Comparison of ENCODE assay signal across 1 fruit fly cellular context in the genomic region with DNA sequence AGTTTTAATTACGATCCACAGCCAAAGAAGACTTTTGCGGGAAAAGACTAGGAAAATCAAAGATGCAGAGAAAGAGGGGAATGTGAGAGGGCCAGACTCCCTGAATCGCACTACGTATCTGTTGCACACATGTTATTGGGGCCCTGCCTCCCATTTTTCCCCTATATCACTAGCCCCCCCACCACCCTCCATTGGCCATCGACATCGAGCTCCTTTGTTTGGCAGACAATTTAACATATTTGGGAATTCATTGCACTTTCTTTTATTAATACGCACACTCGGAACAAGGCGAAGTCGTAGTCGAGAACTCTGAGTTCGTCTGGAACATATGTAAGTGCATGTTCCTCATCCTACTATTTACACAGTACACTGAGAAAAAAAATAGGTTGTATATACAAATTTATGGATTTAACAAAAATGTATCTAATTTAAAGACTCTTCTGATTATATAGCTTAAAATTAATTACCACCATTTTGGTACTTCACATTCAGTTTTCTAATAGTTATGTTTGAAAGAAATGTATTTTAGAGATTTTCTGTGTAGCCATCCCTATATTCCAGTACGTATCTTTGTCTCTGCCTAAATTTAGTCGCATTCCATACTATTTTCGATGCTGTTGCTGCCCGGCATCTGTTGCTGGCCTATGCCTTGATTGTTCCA.
TF ChIP-seq lines count a peak whose summit lies in the region.

No protein-coding gene starts in this region.

TF ChIP-seq in whole organism, embryonic, 481 proteins besides CTCF, POLR2A, EP300 and RAD21 (continued from another document and continues in another):
- TF ChIP-seq CG2875 (GFP tag; optimal IDR thresholded peaks at IDR 0.05; lab: Kevin White, UChicago) = peak; percentile 72
- TF ChIP-seq D19A (tag; optimal IDR thresholded peaks at IDR 0.05; lab: Kevin White, UChicago) = peak; percentile 86
- no peak for TF ChIP-seq disco-r (GFP tag; optimal IDR thresholded peaks at IDR 0.05; lab: Kevin White, UChicago)
- TF ChIP-seq CG14667 (GFP tag; IDR thresholded peaks at IDR 0.05; lab: Robert Waterston, UW) = peak; percentile 57
- peak; percentile 51 for TF ChIP-seq kah (GFP tag; optimal IDR thresholded peaks at IDR 0.05; lab: Kevin White, UChicago)
- peak; percentile 49 for TF ChIP-seq Fer3 (tag; optimal IDR thresholded peaks at IDR 0.05; lab: Kevin White, UChicago)
- TF ChIP-seq shn (GFP tag; optimal IDR thresholded peaks at IDR 0.05; lab: Kevin White, UChicago) = no peak
- peak; percentile 38 for TF ChIP-seq Usf (GFP tag; optimal IDR thresholded peaks at IDR 0.05; lab: Kevin White, UChicago)
- TF ChIP-seq mam (GFP tag; optimal IDR thresholded peaks at IDR 0.05; lab: Kevin White, UChicago) = no peak
- TF ChIP-seq CG14441 (GFP tag; IDR thresholded peaks at IDR 0.05; lab: Robert Waterston, UW) = no peak
- TF ChIP-seq stc (GFP tag; IDR thresholded peaks at IDR 0.05; lab: Robert Waterston, UW) = 0 out of 2 replicates have a peak, but pooled peaks have one; percentile 6
- peak; percentile 78; the same call in 2 of the 3 replicates for TF ChIP-seq croc (GFP tag; conservative IDR thresholded peaks at IDR 0.05; lab: Robert Waterston, UW)
- peak; percentile 52 for TF ChIP-seq CG15073 (GFP tag; optimal IDR thresholded peaks at IDR 0.05; lab: Kevin White, UChicago)
- no peak for TF ChIP-seq CG3163 (GFP tag; optimal IDR thresholded peaks at IDR 0.05; lab: Kevin White, UChicago)
- peak; percentile 27 for TF ChIP-seq odd (GFP tag; optimal IDR thresholded peaks at IDR 0.05; lab: Kevin White, UChicago)
- TF ChIP-seq CG8290 (GFP tag; optimal IDR thresholded peaks at IDR 0.05; lab: Kevin White, UChicago) = peak; percentile 60
- TF ChIP-seq CG8290 (tag; optimal IDR thresholded peaks at IDR 0.05; lab: Kevin White, UChicago) = no peak
- TF ChIP-seq CG13424 (tag; optimal IDR thresholded peaks at IDR 0.05; lab: Kevin White, UChicago) = peak; percentile 79
- TF ChIP-seq zfh2 (GFP tag; optimal IDR thresholded peaks at IDR 0.05; lab: Kevin White, UChicago) = no peak
- peak; percentile 68 for TF ChIP-seq Nf-YB (GFP tag; optimal IDR thresholded peaks at IDR 0.05; lab: Kevin White, UChicago)
- TF ChIP-seq MESR4 (GFP tag; optimal IDR thresholded peaks at IDR 0.05; lab: Kevin White, UChicago) = no peak
- peak; percentile 42 for TF ChIP-seq CG1024 (GFP tag; IDR thresholded peaks at IDR 0.05; lab: Robert Waterston, UW)
- no peak for TF ChIP-seq CG13296 (GFP tag; optimal IDR thresholded peaks at IDR 0.05; lab: Kevin White, UChicago)
- no peak for TF ChIP-seq CG8765 (GFP tag; IDR thresholded peaks at IDR 0.05; lab: Robert Waterston, UW)
- peak; percentile 2 for TF ChIP-seq CG2116 (GFP tag; optimal IDR thresholded peaks at IDR 0.05; lab: Kevin White, UChicago)
- TF ChIP-seq CG12659 (GFP tag; optimal IDR thresholded peaks at IDR 0.05; lab: Kevin White, UChicago) = peak; percentile 39
- TF ChIP-seq CG2678 (tag; optimal IDR thresholded peaks at IDR 0.05; lab: Kevin White, UChicago) = peak; percentile 84
- TF ChIP-seq CG10654 (GFP tag; optimal IDR thresholded peaks at IDR 0.05; lab: Kevin White, UChicago) = peak; percentile 55
- no peak for TF ChIP-seq emc (GFP tag; optimal IDR thresholded peaks at IDR 0.05; lab: Kevin White, UChicago)
- TF ChIP-seq Kr (GFP tag; optimal IDR thresholded peaks at IDR 0.05; lab: Kevin White, UChicago) = no peak
- peak; percentile 86 for TF ChIP-seq CG7839 (tag; optimal IDR thresholded peaks at IDR 0.05; lab: Kevin White, UChicago)
- TF ChIP-seq toy (GFP tag; IDR thresholded peaks at IDR 0.05; lab: Robert Waterston, UW) = no peak
- TF ChIP-seq CG9437 (GFP tag; optimal IDR thresholded peaks at IDR 0.05; lab: Kevin White, UChicago) = peak; percentile 60
- TF ChIP-seq CG11504 (tag; optimal IDR thresholded peaks at IDR 0.05; lab: Kevin White, UChicago) = peak; percentile 82
- peak; percentile 21 for TF ChIP-seq org-1 (GFP tag; optimal IDR thresholded peaks at IDR 0.05; lab: Kevin White, UChicago)
- TF ChIP-seq PHDP (tag; optimal IDR thresholded peaks at IDR 0.05; lab: Kevin White, UChicago) = peak; percentile 81
- TF ChIP-seq CG7928 (GFP tag; optimal IDR thresholded peaks at IDR 0.05; lab: Kevin White, UChicago) = no peak
- peak; percentile 21 for TF ChIP-seq stwl (tag; optimal IDR thresholded peaks at IDR 0.05; lab: Kevin White, UChicago)
- no peak for TF ChIP-seq CG13287 (GFP tag; IDR thresholded peaks at IDR 0.05; lab: Robert Waterston, UW; ENCODE audit: partially characterized antibody)
- TF ChIP-seq hkb (optimal IDR thresholded peaks at IDR 0.05; lab: Kevin White, UChicago) = no peak
- peak; percentile 58; the same call in 1 of the 2 replicates for TF ChIP-seq hkb (GFP tag; IDR thresholded peaks at IDR 0.05; lab: Robert Waterston, UW)
- TF ChIP-seq bigmax (GFP tag; optimal IDR thresholded peaks at IDR 0.05; lab: Kevin White, UChicago) = no peak
- TF ChIP-seq CG31365 (tag; optimal IDR thresholded peaks at IDR 0.05; lab: Kevin White, UChicago) = no peak
- peak; percentile 39 for TF ChIP-seq tio (GFP tag; optimal IDR thresholded peaks at IDR 0.05; lab: Kevin White, UChicago)
- peak; percentile 88 for TF ChIP-seq Spps (tag; optimal IDR thresholded peaks at IDR 0.05; lab: Kevin White, UChicago)
- TF ChIP-seq CG2889 (GFP tag; IDR thresholded peaks at IDR 0.05; lab: Robert Waterston, UW) = no peak
- TF ChIP-seq aop (GFP tag; IDR thresholded peaks at IDR 0.05; lab: Robert Waterston, UW) = no peak
- peak; percentile 37 for TF ChIP-seq CG12104 (GFP tag; optimal IDR thresholded peaks at IDR 0.05; lab: Kevin White, UChicago)
- TF ChIP-seq zfh1 (GFP tag; IDR thresholded peaks at IDR 0.05; lab: Robert Waterston, UW) = peak; percentile 78
- TF ChIP-seq Dip2 (GFP tag; IDR thresholded peaks at IDR 0.05; lab: Robert Waterston, UW) = no peak
- no peak for TF ChIP-seq CG2129 (GFP tag; IDR thresholded peaks at IDR 0.05; lab: Robert Waterston, UW; ENCODE audit: partially characterized antibody)
- TF ChIP-seq gro (GFP tag; optimal IDR thresholded peaks at IDR 0.05; lab: Kevin White, UChicago) = no peak
- no peak for TF ChIP-seq pita (GFP tag; optimal IDR thresholded peaks at IDR 0.05; lab: Kevin White, UChicago)
- TF ChIP-seq CG8359 (GFP tag; optimal IDR thresholded peaks at IDR 0.05; lab: Kevin White, UChicago; ENCODE audit: borderline replicate concordance) = peak; percentile 65
- peak; percentile 64 for TF ChIP-seq CG5245 (GFP tag; optimal IDR thresholded peaks at IDR 0.05; lab: Kevin White, UChicago)
- peak; percentile 57 for TF ChIP-seq onecut (GFP tag; IDR thresholded peaks at IDR 0.05; lab: Robert Waterston, UW)
- peak; percentile 3 for TF ChIP-seq NC2β (GFP tag; optimal IDR thresholded peaks at IDR 0.05; lab: Kevin White, UChicago)
- TF ChIP-seq zf30C (GFP tag; optimal IDR thresholded peaks at IDR 0.05; lab: Kevin White, UChicago) = peak; percentile 58
- peak; percentile 38 for TF ChIP-seq Med (GFP tag; lab: Kevin White, UChicago)
- TF ChIP-seq CG4328 (GFP tag; optimal IDR thresholded peaks at IDR 0.05; lab: Kevin White, UChicago) = peak; percentile 17
- TF ChIP-seq grn (GFP tag; optimal IDR thresholded peaks at IDR 0.05; lab: Kevin White, UChicago) = no peak
- TF ChIP-seq sisA (GFP tag; IDR thresholded peaks at IDR 0.05; lab: Robert Waterston, UW) = peak; percentile 47; the same call in 1 of the 2 replicates
- TF ChIP-seq Fer1 (GFP tag; optimal IDR thresholded peaks at IDR 0.05; lab: Kevin White, UChicago) = no peak
- TF ChIP-seq CG30403 (GFP tag; optimal IDR thresholded peaks at IDR 0.05; lab: Kevin White, UChicago) = peak; percentile 62
- TF ChIP-seq CG1529 (GFP tag; optimal IDR thresholded peaks at IDR 0.05; lab: Kevin White, UChicago) = peak; percentile 67
- no peak for TF ChIP-seq sna (GFP tag; IDR thresholded peaks at IDR 0.05; lab: Robert Waterston, UW; ENCODE audit: partially characterized antibody)
- TF ChIP-seq Poxn (GFP tag; IDR thresholded peaks at IDR 0.05; lab: Robert Waterston, UW) = no peak
- peak; percentile 37 for TF ChIP-seq MTF-1 (GFP tag; optimal IDR thresholded peaks at IDR 0.05; lab: Kevin White, UChicago; ENCODE audit: borderline replicate concordance)
- TF ChIP-seq CG33557 (GFP tag; optimal IDR thresholded peaks at IDR 0.05; lab: Kevin White, UChicago) = peak; percentile 82
- peak in 1 of 2 experiments; percentile 77 for TF ChIP-seq Eip74EF (GFP tag; optimal IDR thresholded peaks at IDR 0.05; lab: Kevin White, UChicago)
- TF ChIP-seq gem (tag; optimal IDR thresholded peaks at IDR 0.05; lab: Kevin White, UChicago) = peak; percentile 89
- peak; percentile 83 for TF ChIP-seq ara (GFP tag; IDR thresholded peaks at IDR 0.05; lab: Robert Waterston, UW)
- TF ChIP-seq CG11560 (tag; IDR thresholded peaks at IDR 0.05; lab: Robert Waterston, UW) = no peak
- TF ChIP-seq Pdp1 (GFP tag; optimal IDR thresholded peaks at IDR 0.05; lab: Kevin White, UChicago) = peak; percentile 20 to 51
- TF ChIP-seq tap (tag; optimal IDR thresholded peaks at IDR 0.05; lab: Kevin White, UChicago) = peak; percentile 68
- TF ChIP-seq CG18619 (GFP tag; optimal IDR thresholded peaks at IDR 0.05; lab: Kevin White, UChicago) = peak; percentile 35
- TF ChIP-seq bsh (GFP tag; optimal IDR thresholded peaks at IDR 0.05; lab: Kevin White, UChicago) = peak in 1 of 2 experiments; percentile 96
- TF ChIP-seq B-H2 (GFP tag; optimal IDR thresholded peaks at IDR 0.05; lab: Kevin White, UChicago) = no peak
- peak; percentile 45; the same call in 1 of the 2 replicates for TF ChIP-seq lmd (GFP tag; IDR thresholded peaks at IDR 0.05; lab: Robert Waterston, UW)
- no peak for TF ChIP-seq CG6765 (GFP tag; optimal IDR thresholded peaks at IDR 0.05; lab: Kevin White, UChicago)
- TF ChIP-seq CG16779 (GFP tag; IDR thresholded peaks at IDR 0.05; lab: Robert Waterston, UW) = no peak
- TF ChIP-seq CG13624 (GFP tag; optimal IDR thresholded peaks at IDR 0.05; lab: Kevin White, UChicago) = peak; percentile 4
- peak; percentile 85 for TF ChIP-seq oc (tag; optimal IDR thresholded peaks at IDR 0.05; lab: Kevin White, UChicago)
- TF ChIP-seq CG32772 (GFP tag; IDR thresholded peaks at IDR 0.05; lab: Robert Waterston, UW) = peak; percentile 64; the same call in 1 of the 2 replicates
- no peak for TF ChIP-seq Optix (GFP tag; IDR thresholded peaks at IDR 0.05; lab: Robert Waterston, UW)
- TF ChIP-seq lab (GFP tag; optimal IDR thresholded peaks at IDR 0.05; lab: Kevin White, UChicago) = peak; percentile 43
- TF ChIP-seq Hr39 (optimal IDR thresholded peaks at IDR 0.05; lab: Kevin White, UChicago) = no peak
- peak; percentile 42; the same call in 1 of the 3 replicates for TF ChIP-seq ken (GFP tag; IDR thresholded peaks at IDR 0.05; lab: Robert Waterston, UW)
- peak; percentile 41 for TF ChIP-seq Mes4 (GFP tag; optimal IDR thresholded peaks at IDR 0.05; lab: Kevin White, UChicago)
- TF ChIP-seq fd96Cb (tag; optimal IDR thresholded peaks at IDR 0.05; lab: Kevin White, UChicago) = peak; percentile 86
- peak; percentile 83 for TF ChIP-seq CG10267 (tag; optimal IDR thresholded peaks at IDR 0.05; lab: Kevin White, UChicago)
- TF ChIP-seq sd (tag; optimal IDR thresholded peaks at IDR 0.05; lab: Kevin White, UChicago) = peak; percentile 77
- TF ChIP-seq Hr3 (GFP tag; optimal IDR thresholded peaks at IDR 0.05; lab: Kevin White, UChicago) = peak; percentile 60
- TF ChIP-seq CG11398 (GFP tag; optimal IDR thresholded peaks at IDR 0.05; lab: Kevin White, UChicago) = no peak
- TF ChIP-seq dmrt11E (tag; optimal IDR thresholded peaks at IDR 0.05; lab: Kevin White, UChicago) = peak; percentile 93
- peak in 1 of 3 experiments; percentile 91 for TF ChIP-seq lola (GFP tag; optimal IDR thresholded peaks at IDR 0.05; lab: Kevin White, UChicago)
- TF ChIP-seq CG7271 (tag; optimal IDR thresholded peaks at IDR 0.05; lab: Kevin White, UChicago) = peak; percentile 24
- TF ChIP-seq CG4707 (GFP tag; optimal IDR thresholded peaks at IDR 0.05; lab: Kevin White, UChicago) = peak; percentile 70
- peak; percentile 74 for TF ChIP-seq CG17359 (tag; optimal IDR thresholded peaks at IDR 0.05; lab: Kevin White, UChicago)
- no peak for TF ChIP-seq Doc3 (GFP tag; IDR thresholded peaks at IDR 0.05; lab: Robert Waterston, UW; ENCODE audit: partially characterized antibody)
- TF ChIP-seq CG18011 (GFP tag; optimal IDR thresholded peaks at IDR 0.05; lab: Kevin White, UChicago) = no peak
- TF ChIP-seq CG13775 (GFP tag; optimal IDR thresholded peaks at IDR 0.05; lab: Kevin White, UChicago) = peak; percentile 33
- peak; percentile 81 for TF ChIP-seq CG4424 (GFP tag; optimal IDR thresholded peaks at IDR 0.05; lab: Kevin White, UChicago)
- TF ChIP-seq gcm (GFP tag; optimal IDR thresholded peaks at IDR 0.05; lab: Kevin White, UChicago) = peak; percentile 81
- TF ChIP-seq Hsf (GFP tag; optimal IDR thresholded peaks at IDR 0.05; lab: Kevin White, UChicago) = peak; percentile 58
- TF ChIP-seq CG15011 (GFP tag; optimal IDR thresholded peaks at IDR 0.05; lab: Kevin White, UChicago) = no peak
- peak; percentile 2 for TF ChIP-seq Atf-2 (GFP tag; optimal IDR thresholded peaks at IDR 0.05; lab: Kevin White, UChicago)
- TF ChIP-seq Dip3 (GFP tag; optimal IDR thresholded peaks at IDR 0.05; lab: Kevin White, UChicago) = no peak
- TF ChIP-seq Doc2 (GFP tag; IDR thresholded peaks at IDR 0.05; lab: Robert Waterston, UW) = no peak
- TF ChIP-seq Lhr (GFP tag; optimal IDR thresholded peaks at IDR 0.05; lab: Kevin White, UChicago) = peak; percentile 54
- TF ChIP-seq Rx (GFP tag; IDR thresholded peaks at IDR 0.05; lab: Robert Waterston, UW) = no peak
- TF ChIP-seq CG13123 (GFP tag; optimal IDR thresholded peaks at IDR 0.05; lab: Kevin White, UChicago) = no peak
- peak; percentile 60 for TF ChIP-seq Abd-B (GFP tag; optimal IDR thresholded peaks at IDR 0.05; lab: Kevin White, UChicago)
- no peak for TF ChIP-seq Bdp1 (GFP tag; optimal IDR thresholded peaks at IDR 0.05; lab: Kevin White, UChicago)
- peak; percentile 94 for TF ChIP-seq CG18262 (tag; optimal IDR thresholded peaks at IDR 0.05; lab: Kevin White, UChicago)
- TF ChIP-seq Side (GFP tag; optimal IDR thresholded peaks at IDR 0.05; lab: Kevin White, UChicago) = peak; percentile 34
- TF ChIP-seq Hey (tag; optimal IDR thresholded peaks at IDR 0.05; lab: Kevin White, UChicago) = no peak
- peak; percentile 57 for TF ChIP-seq CG10959 (GFP tag; IDR thresholded peaks at IDR 0.05; lab: Robert Waterston, UW)
- peak; percentile 31; the same call in 1 of the 3 replicates for TF ChIP-seq dysf (GFP tag; IDR thresholded peaks at IDR 0.05; lab: Robert Waterston, UW)
- TF ChIP-seq C15 (GFP tag; IDR thresholded peaks at IDR 0.05; lab: Robert Waterston, UW) = no peak
- TF ChIP-seq CG1647 (GFP tag; optimal IDR thresholded peaks at IDR 0.05; lab: Kevin White, UChicago) = no peak
- no peak for TF ChIP-seq CG42726 (GFP tag; IDR thresholded peaks at IDR 0.05; lab: Robert Waterston, UW; ENCODE audit: partially characterized antibody)
- peak; percentile 32 for TF ChIP-seq chn (GFP tag; optimal IDR thresholded peaks at IDR 0.05; lab: Kevin White, UChicago)
- TF ChIP-seq tin (GFP tag; optimal IDR thresholded peaks at IDR 0.05; lab: Kevin White, UChicago) = peak; percentile 54
